Fruit fly (Drosophila melanogaster): ENCODE data around the gene CG2887.

Gene CG2887

dm6 chrX:10478443-10479368, at the start of gene CG2887, which contains the start of gene PPP4R2r (continued):
- TF ChIP-seq CG2712 (tag; optimal IDR thresholded peaks at IDR 0.05) = peak; percentile 39
- TF ChIP-seq CTCF (GFP tag; optimal IDR thresholded peaks at IDR 0.05) = no peak
- TF ChIP-seq nmo (GFP tag; optimal IDR thresholded peaks at IDR 0.05) = peak; percentile 34
- peak; percentile 30; the same call in 1 of the 3 replicates for TF ChIP-seq CG11560 (tag; IDR thresholded peaks at IDR 0.05)
- TF ChIP-seq Rfx (GFP tag; IDR thresholded peaks at IDR 0.05) = peak; percentile 79
- TF ChIP-seq CG13624 (GFP tag; optimal IDR thresholded peaks at IDR 0.05) = peak; percentile 26
- TF ChIP-seq CG9797 (GFP tag; optimal IDR thresholded peaks at IDR 0.05) = peak; percentile 90
- TF ChIP-seq CG15601 (tag; optimal IDR thresholded peaks at IDR 0.05) = peak; percentile 29
- peak; percentile 92 for TF ChIP-seq CG13287 (GFP tag; IDR thresholded peaks at IDR 0.05; ENCODE audit: partially characterized antibody)
- TF ChIP-seq gt (GFP tag; IDR thresholded peaks at IDR 0.05) = no peak
- peak; percentile 84 for TF ChIP-seq mld (GFP tag; IDR thresholded peaks at IDR 0.05; ENCODE audit: partially characterized antibody)
- TF ChIP-seq CG42726 (GFP tag; IDR thresholded peaks at IDR 0.05; ENCODE audit: partially characterized antibody) = peak; percentile 95
- TF ChIP-seq CG9727 (GFP tag; optimal IDR thresholded peaks at IDR 0.05) = peak; percentile 19
- TF ChIP-seq Sry-δ (GFP tag; optimal IDR thresholded peaks at IDR 0.05) = peak; percentile 96
- TF ChIP-seq CG15514 (GFP tag; optimal IDR thresholded peaks at IDR 0.05) = peak; percentile 68
- peak; percentile 80 for TF ChIP-seq CG8281 (tag; optimal IDR thresholded peaks at IDR 0.05)
- peak; percentile 76 for TF ChIP-seq Ets97D (GFP tag; optimal IDR thresholded peaks at IDR 0.05)
- TF ChIP-seq CG2129 (GFP tag; IDR thresholded peaks at IDR 0.05; ENCODE audit: partially characterized antibody) = peak; percentile 49
- peak; percentile 46 for TF ChIP-seq sqz (GFP tag; optimal IDR thresholded peaks at IDR 0.05)
- peak; percentile 79; the same call in 2 of the 3 replicates for TF ChIP-seq knrl (GFP tag; IDR thresholded peaks at IDR 0.05; ENCODE audit: partially characterized antibody)
- TF ChIP-seq sna (GFP tag; IDR thresholded peaks at IDR 0.05; ENCODE audit: partially characterized antibody) = peak; percentile 79
- peak; percentile 90 for TF ChIP-seq vnd (GFP tag; IDR thresholded peaks at IDR 0.05; ENCODE audit: partially characterized antibody)
- TF ChIP-seq Dref (GFP tag; IDR thresholded peaks at IDR 0.05) = peak; percentile 99
- TF ChIP-seq hb (GFP tag; IDR thresholded peaks at IDR 0.05; ENCODE audit: partially characterized antibody) = peak; percentile 90
- no peak for TF ChIP-seq CG7786 (GFP tag; optimal IDR thresholded peaks at IDR 0.05)
- TF ChIP-seq exex (tag; optimal IDR thresholded peaks at IDR 0.05) = peak; percentile 29
- TF ChIP-seq al (GFP tag; IDR thresholded peaks at IDR 0.05) = no peak
- peak; percentile 74 for TF ChIP-seq CG1603 (tag; optimal IDR thresholded peaks at IDR 0.05)
- peak; percentile 43 for TF ChIP-seq zen (tag; optimal IDR thresholded peaks at IDR 0.05)
- TF ChIP-seq CG8290 (GFP tag; optimal IDR thresholded peaks at IDR 0.05) = no peak
- peak in 1 of 2 experiments; percentile 61 for TF ChIP-seq CG8290 (tag; optimal IDR thresholded peaks at IDR 0.05)
- peak; percentile 3 for TF ChIP-seq CG6765 (GFP tag; optimal IDR thresholded peaks at IDR 0.05)
- peak; percentile 87 for TF ChIP-seq nerfin-2 (GFP tag; IDR thresholded peaks at IDR 0.05; ENCODE audit: partially characterized antibody)
- no peak for TF ChIP-seq schlank (tag; optimal IDR thresholded peaks at IDR 0.05)
- TF ChIP-seq eyg (GFP tag; optimal IDR thresholded peaks at IDR 0.05) = no peak
- peak; percentile 16 for TF ChIP-seq CrebB (tag; optimal IDR thresholded peaks at IDR 0.05)
- TF ChIP-seq CG15479 (GFP tag; optimal IDR thresholded peaks at IDR 0.05) = peak; percentile 14
- peak; percentile 54 for TF ChIP-seq CG2120 (GFP tag; optimal IDR thresholded peaks at IDR 0.05)
- TF ChIP-seq CG12391 (tag; optimal IDR thresholded peaks at IDR 0.05) = peak; percentile 14
- peak; percentile 82 for TF ChIP-seq Dll (GFP tag; IDR thresholded peaks at IDR 0.05; ENCODE audit: partially characterized antibody)
- peak; percentile 93 for TF ChIP-seq BEAF-32 (GFP tag; optimal IDR thresholded peaks at IDR 0.05)
- TF ChIP-seq Awh (GFP tag; IDR thresholded peaks at IDR 0.05) = no peak
- peak; percentile 42 for TF ChIP-seq MESR4 (GFP tag; optimal IDR thresholded peaks at IDR 0.05)
- TF ChIP-seq gfzf (GFP tag; optimal IDR thresholded peaks at IDR 0.05) = peak; percentile 54
- TF ChIP-seq CG34422 (GFP tag; IDR thresholded peaks at IDR 0.05) = peak; percentile 58; the same call in 1 of the 3 replicates
- peak; percentile 27 for TF ChIP-seq nom (GFP tag; optimal IDR thresholded peaks at IDR 0.05)
- peak; percentile 88 for TF ChIP-seq tna (GFP tag; IDR thresholded peaks at IDR 0.05; ENCODE audit: partially characterized antibody)
